Fruit fly (Drosophila melanogaster) whole organism, embryonic: ENCODE measurements around the gene CG11617.

Experiments
- Blimp-1 ChIP-seq: fragments of 200-800 bp; sonication (Bioruptor generic); optimal IDR thresholded peaks from 3 replicates; lab custom pipeline; 2018; ENCODE audit warnings: missing biosample characterization, missing genetic modification characterization, mild to moderate bottlenecking, moderate library complexity, missing genetic modification reagents
- CG10543 ChIP-seq: fragments of 200-800 bp; sonication (Bioruptor generic); optimal IDR thresholded peaks from 3 replicates; lab custom pipeline; 2017; ENCODE audit warnings: missing biosample characterization, mild to moderate bottlenecking, missing genetic modification characterization, moderate library complexity
- CG11085 ChIP-seq: fragments of 200-800 bp; sonication (Bioruptor generic); IDR thresholded peaks from 2 replicates; pipeline ENCODE4 v1.3.6; 2022; ENCODE audit warnings: missing biosample characterization, missing genetic modification characterization
- CG11504 ChIP-seq: fragments of 200-800 bp; sonication (Bioruptor generic); optimal IDR thresholded peaks from 3 replicates; lab custom pipeline; 2019; ENCODE audit warnings: missing biosample characterization, mild to moderate bottlenecking, missing genetic modification characterization, moderate library complexity
- CG11560 ChIP-seq: fragments of 200-800 bp; sonication (Bioruptor generic); IDR thresholded peaks from 3 replicates; pipeline ENCODE4 v1.3.6; 2022; ENCODE audit warnings: missing biosample characterization, missing genetic modification characterization
- CG11695 ChIP-seq: fragments of 200-800 bp; sonication (Bioruptor generic); IDR thresholded peaks from 3 replicates; pipeline ENCODE4 v1.3.6; 2022; ENCODE audit warnings: missing biosample characterization, missing genetic modification characterization
- CG12659 ChIP-seq: fragments of 200-800 bp; sonication (Bioruptor generic); optimal IDR thresholded peaks from 3 replicates; lab custom pipeline; 2017; ENCODE audit warnings: mild to moderate bottlenecking, missing biosample characterization, missing genetic modification reagents, missing genetic modification characterization
- CG13123 ChIP-seq: fragments of 200-800 bp; sonication (Bioruptor generic); optimal IDR thresholded peaks from 2 replicates; lab custom pipeline; 2016; ENCODE audit warnings: missing biosample characterization, missing genetic modification characterization
- CG14014 ChIP-seq: fragments of 200-800 bp; sonication (Bioruptor generic); IDR thresholded peaks from 2 replicates; pipeline ENCODE4 v1.3.6; 2022; ENCODE audit warnings: missing biosample characterization, missing genetic modification characterization
- CG15601 ChIP-seq: fragments of 200-800 bp; sonication (Bioruptor generic); optimal IDR thresholded peaks from 3 replicates; lab custom pipeline; 2019; ENCODE audit warnings: missing biosample characterization, mild to moderate bottlenecking, missing genetic modification characterization, moderate library complexity
- CG1603 ChIP-seq: fragments of 200-800 bp; sonication (Bioruptor generic); optimal IDR thresholded peaks from 2 replicates; lab custom pipeline; 2019; ENCODE audit warnings: missing biosample characterization, mild to moderate bottlenecking, missing genetic modification characterization, moderate library complexity
- CG16863 ChIP-seq: fragments of 200-800 bp; sonication (Bioruptor generic); optimal IDR thresholded peaks from 3 replicates; lab custom pipeline; 2016; ENCODE audit warnings: missing biosample characterization, missing genetic modification characterization
- CG18011 ChIP-seq: fragments of 200-800 bp; sonication (Bioruptor generic); optimal IDR thresholded peaks from 2 replicates; lab custom pipeline; 2017; ENCODE audit warnings: missing biosample characterization, missing genetic modification characterization, mild to moderate bottlenecking, moderate library complexity, missing genotype
- CG2678 ChIP-seq: fragments of 200-800 bp; sonication (Bioruptor generic); optimal IDR thresholded peaks from 3 replicates; lab custom pipeline; 2019; ENCODE audit warnings: missing biosample characterization, mild to moderate bottlenecking, missing genetic modification characterization, moderate library complexity
- CG31224 ChIP-seq: fragments of 200-800 bp; sonication (Bioruptor generic); IDR thresholded peaks from 2 replicates; pipeline ENCODE4 v1.3.6; 2022; ENCODE audit warnings: missing biosample characterization, missing genetic modification characterization
- CG31441 ChIP-seq: fragments of 200-800 bp; sonication (Bioruptor generic); IDR thresholded peaks from 2 replicates; pipeline ENCODE4 v1.3.6; 2022; ENCODE audit warnings: missing biosample characterization, missing genetic modification characterization
- CG3281 ChIP-seq: fragments of 200-800 bp; sonication (Bioruptor generic); optimal IDR thresholded peaks from 3 replicates; lab custom pipeline; 2017; ENCODE audit warnings: missing biosample characterization, mild to moderate bottlenecking, missing genetic modification characterization
- CG3407 ChIP-seq: fragments of 200-800 bp; sonication (Bioruptor generic); optimal IDR thresholded peaks from 2 replicates; lab custom pipeline; 2018; ENCODE audit warnings: missing biosample characterization, mild to moderate bottlenecking, missing genetic modification characterization
- CG3847 ChIP-seq: fragments of 200-800 bp; sonication (Bioruptor generic); IDR thresholded peaks from 2 replicates; pipeline ENCODE4 v1.3.6; 2022; ENCODE audit warnings: missing biosample characterization, missing genetic modification characterization
- CG7987 ChIP-seq: fragments of 200-800 bp; sonication (Bioruptor generic); optimal IDR thresholded peaks from 2 replicates; lab custom pipeline; 2018; ENCODE audit warnings: missing biosample characterization, mild to moderate bottlenecking, missing genetic modification characterization, moderate library complexity
- CG8290 ChIP-seq, 3 experiments: fragments of 200-800 bp; sonication (Bioruptor generic); optimal IDR thresholded peaks; 2 replicates each; lab custom pipeline; 2016 to 2019; ENCODE audit warnings: missing biosample characterization in 3 of 3, missing genetic modification characterization in 3 of 3, mild to moderate bottlenecking in 2 of 3, moderate library complexity in 1 of 3
- CrebB ChIP-seq: fragments of 200-800 bp; sonication (Bioruptor generic); optimal IDR thresholded peaks from 3 replicates; lab custom pipeline; 2018; ENCODE audit warnings: missing biosample characterization, mild to moderate bottlenecking, missing genetic modification characterization
- D19A ChIP-seq: fragments of 200-800 bp; optimal IDR thresholded peaks from 3 replicates; lab custom pipeline; 2019; ENCODE audit warnings: missing biosample characterization, mild to moderate bottlenecking, missing genetic modification characterization, moderate library complexity
- Deaf1 ChIP-seq: fragments of 200-800 bp; optimal IDR thresholded peaks from 3 replicates; lab custom pipeline; 2019; ENCODE audit warnings: missing biosample characterization, mild to moderate bottlenecking, missing genetic modification characterization, moderate library complexity
- Dek ChIP-seq: fragments of 200-800 bp; sonication (Bioruptor generic); optimal IDR thresholded peaks from 3 replicates; lab custom pipeline; 2019; ENCODE audit warnings: missing biosample characterization, mild to moderate bottlenecking, missing genetic modification characterization, moderate library complexity
- Dll ChIP-seq: fragments of 200-800 bp; sonication (Bioruptor generic); IDR thresholded peaks from 4 replicates; pipeline ENCODE4 v1.3.6; 2022; ENCODE audit warnings: missing biosample characterization, missing genetic modification characterization; ENCODE audit not compliant: partially characterized antibody
- Dp ChIP-seq: fragments of 200-800 bp; sonication (Bioruptor generic); optimal IDR thresholded peaks from 2 replicates; lab custom pipeline; 2018; ENCODE audit warnings: missing biosample characterization, mild to moderate bottlenecking, missing genetic modification characterization, moderate library complexity
- ERR ChIP-seq: fragments of 200-800 bp; sonication (Bioruptor generic); optimal IDR thresholded peaks from 2 replicates; lab custom pipeline; 2016; ENCODE audit warnings: missing biosample characterization, missing genetic modification characterization
- HLH3B ChIP-seq: fragments of 200-800 bp; sonication (Bioruptor generic); IDR thresholded peaks from 2 replicates; pipeline ENCODE4 v1.3.6; 2022; ENCODE audit warnings: missing biosample characterization, missing genetic modification characterization
- Hr78 ChIP-seq, 2 experiments: fragments of 200-800 bp in 1 of 2; fragments of >200 bp in 1 of 2; sonication (Bioruptor generic) in 1 of 2; optimal IDR thresholded peaks; 2 replicates each; lab custom pipeline; 2017 to 2019; ENCODE audit warnings: missing biosample characterization in 2 of 2, missing genetic modification characterization in 2 of 2, mild to moderate bottlenecking in 1 of 2, moderate library complexity in 1 of 2
- Lhr ChIP-seq: fragments of 200-800 bp; sonication (Bioruptor generic); optimal IDR thresholded peaks from 3 replicates; lab custom pipeline; 2017; ENCODE audit warnings: mild to moderate bottlenecking, missing biosample characterization, missing genetic modification reagents, missing genetic modification characterization
- Meics ChIP-seq: fragments of 200-800 bp; sonication (Bioruptor generic); optimal IDR thresholded peaks from 2 replicates; lab custom pipeline; 2017; ENCODE audit warnings: missing biosample characterization, mild to moderate bottlenecking, missing genetic modification characterization
- NFAT ChIP-seq: fragments of 200-800 bp; sonication (Bioruptor generic); IDR thresholded peaks from 2 replicates; pipeline ENCODE4 v1.3.6; 2022; ENCODE audit warnings: missing biosample characterization, missing genetic modification characterization
- Side ChIP-seq: fragments of 200-800 bp; sonication (Bioruptor generic); optimal IDR thresholded peaks from 2 replicates; lab custom pipeline; 2016; ENCODE audit warnings: missing biosample characterization, missing genetic modification characterization
- Sin3A ChIP-seq: fragments of >200 bp; optimal IDR thresholded peaks from 2 replicates; lab custom pipeline; 2018
- al ChIP-seq: fragments of 200-800 bp; sonication (Bioruptor generic); IDR thresholded peaks from 2 replicates; pipeline ENCODE4 v1.3.6; 2022; ENCODE audit warnings: missing biosample characterization, missing genetic modification characterization
- bab2 ChIP-seq: fragments of 200-800 bp; sonication (Bioruptor generic); optimal IDR thresholded peaks from 2 replicates; lab custom pipeline; 2016; ENCODE audit warnings: missing biosample characterization, missing genetic modification characterization
- croc ChIP-seq: fragments of 200-800 bp; sonication (Bioruptor generic); conservative IDR thresholded peaks from 3 replicates; pipeline ENCODE4 v1.3.6; 2022; ENCODE audit warnings: missing biosample characterization, missing genetic modification characterization
- dmrt11E ChIP-seq: fragments of 200-800 bp; sonication (Bioruptor generic); optimal IDR thresholded peaks from 3 replicates; lab custom pipeline; 2018; ENCODE audit warnings: missing biosample characterization, mild to moderate bottlenecking, missing genetic modification characterization, moderate library complexity
- gro ChIP-seq: fragments of 200-800 bp; sonication (Bioruptor generic); optimal IDR thresholded peaks from 2 replicates; lab custom pipeline; 2016; ENCODE audit warnings: missing biosample characterization, missing genetic modification characterization
- h ChIP-seq: fragments of >200 bp; optimal IDR thresholded peaks from 2 replicates; lab custom pipeline; 2017
- ham ChIP-seq: fragments of 200-800 bp; sonication (Bioruptor generic); IDR thresholded peaks from 2 replicates; pipeline ENCODE4 v1.3.6; 2022; ENCODE audit warnings: missing biosample characterization, missing genetic modification characterization
- pfk ChIP-seq: fragments of 200-800 bp; sonication (Bioruptor generic); optimal IDR thresholded peaks from 2 replicates; lab custom pipeline; 2018; ENCODE audit warnings: missing biosample characterization, mild to moderate bottlenecking, missing genetic modification characterization, moderate library complexity
- pzg ChIP-seq: fragments of 200-800 bp; sonication (Bioruptor generic); optimal IDR thresholded peaks from 3 replicates; lab custom pipeline; 2018; ENCODE audit warnings: missing biosample characterization, mild to moderate bottlenecking, missing genetic modification characterization, moderate library complexity
- row ChIP-seq: fragments of 200-800 bp; sonication (Bioruptor generic); IDR thresholded peaks from 3 replicates; pipeline ENCODE4 v1.3.6; 2022; ENCODE audit warnings: missing biosample characterization, missing genetic modification characterization
- sens ChIP-seq: fragments of 200-800 bp; sonication (Bioruptor generic); peaks from one replicate; lab custom pipeline; 2016; ENCODE audit warnings: missing biosample characterization, missing genetic modification characterization
- sima ChIP-seq: fragments of 200-800 bp; sonication (Bioruptor generic); optimal IDR thresholded peaks from 2 replicates; lab custom pipeline; 2016; ENCODE audit warnings: missing biosample characterization, missing genetic modification characterization
- sug ChIP-seq: fragments of 200-800 bp; optimal IDR thresholded peaks from 2 replicates; lab custom pipeline; 2019; ENCODE audit warnings: missing biosample characterization, mild to moderate bottlenecking, missing genetic modification characterization, moderate library complexity
- tll ChIP-seq, 2 experiments: fragments of 200-800 bp in 1 of 2; fragments of >200 bp in 1 of 2; sonication (Bioruptor generic) in 1 of 2; optimal IDR thresholded peaks; 2 replicates each; lab custom pipeline; 2017 to 2019; ENCODE audit warnings: missing biosample characterization in 2 of 2, missing genetic modification characterization in 2 of 2, mild to moderate bottlenecking in 1 of 2, moderate library complexity in 1 of 2
- usp ChIP-seq: fragments of >200 bp; optimal IDR thresholded peaks from 2 replicates; lab custom pipeline; 2017; ENCODE audit warnings: missing biosample characterization, missing genetic modification characterization

The CG11617 gene

DNA sequence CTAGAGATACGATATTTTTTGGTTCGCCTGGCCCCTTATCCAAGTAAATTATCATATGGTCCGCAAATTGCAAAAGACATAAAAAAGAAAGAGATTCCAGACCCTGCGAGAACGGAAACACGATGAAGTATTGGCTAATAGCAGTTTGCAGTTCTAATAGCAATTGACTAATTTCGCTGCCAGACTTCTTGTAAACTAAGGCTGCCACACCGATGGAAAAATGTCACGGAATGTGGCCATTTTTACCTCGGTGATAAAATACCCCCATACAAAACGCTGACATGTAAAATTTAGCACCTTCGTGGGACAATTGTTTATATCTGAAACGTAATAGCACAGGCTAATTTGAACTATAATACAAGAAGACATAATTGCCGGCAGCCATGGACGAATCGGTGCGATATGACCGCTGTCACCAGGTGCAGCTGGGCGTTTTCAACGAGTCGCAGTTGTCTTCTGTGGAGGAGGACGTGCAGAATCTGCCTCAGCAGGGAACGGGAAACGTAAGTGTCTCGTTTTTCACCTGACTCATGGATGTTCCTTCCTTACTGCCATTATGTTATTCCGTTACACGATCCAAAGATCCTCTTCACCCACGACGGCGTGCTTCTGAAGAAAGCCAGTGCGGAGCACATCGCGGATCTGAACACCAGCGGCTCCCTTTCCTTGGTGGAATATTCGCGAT, at the start of gene CG11617, which contains the start of gene Tbc1d15-17 (continued):
- TF ChIP-seq dmrt11E (tag; lab: Kevin White, UChicago): no peak
- no peak for TF ChIP-seq pfk (GFP tag; lab: Kevin White, UChicago)
- TF ChIP-seq CG8290 (GFP tag; optimal IDR thresholded peaks at IDR 0.05; lab: Kevin White, UChicago): no peak
- no peak for TF ChIP-seq CG8290 (tag; optimal IDR thresholded peaks at IDR 0.05; lab: Kevin White, UChicago)
- TF ChIP-seq Dek (tag; lab: Kevin White, UChicago): peak; percentile 15
- peak in 1 of 2 experiments; percentile 31 for TF ChIP-seq tll (GFP tag; optimal IDR thresholded peaks at IDR 0.05; lab: Kevin White, UChicago)
- TF ChIP-seq Hr78 (GFP tag; optimal IDR thresholded peaks at IDR 0.05; lab: Kevin White, UChicago): no peak
- TF ChIP-seq NFAT (GFP tag; lab: Robert Waterston, UW): peak; percentile 16; the same call in 1 of the 2 replicates
- TF ChIP-seq Deaf1 (tag; lab: Kevin White, UChicago): no peak
- TF ChIP-seq h (lab: Kevin White, UChicago): no peak
- TF ChIP-seq CG3281 (GFP tag; lab: Kevin White, UChicago): no peak
- TF ChIP-seq Blimp-1 (GFP tag; lab: Kevin White, UChicago): no peak
- TF ChIP-seq CG14014 (GFP tag; lab: Robert Waterston, UW): 0 out of 2 replicates have a peak, but pooled peaks have one; percentile 2
- TF ChIP-seq CrebB (tag; lab: Kevin White, UChicago): peak; percentile 4
- TF ChIP-seq bab2 (GFP tag; lab: Kevin White, UChicago): no peak
- peak; percentile 11 for TF ChIP-seq sens (GFP tag; lab: Kevin White, UChicago)
- TF ChIP-seq ERR (GFP tag; lab: Kevin White, UChicago): no peak
- TF ChIP-seq CG10543 (GFP tag; lab: Kevin White, UChicago): no peak
- no peak for TF ChIP-seq CG2678 (tag; lab: Kevin White, UChicago)
- no peak for TF ChIP-seq CG3407
- TF ChIP-seq al (GFP tag; lab: Robert Waterston, UW): no peak
- no peak for TF ChIP-seq CG18011 (GFP tag; lab: Kevin White, UChicago)
- no peak for TF ChIP-seq CG31224
- no peak for TF ChIP-seq CG11085
- no peak for TF ChIP-seq sug (tag; lab: Kevin White, UChicago)
- no peak for TF ChIP-seq CG16863
- no peak for TF ChIP-seq Meics (GFP tag; lab: Kevin White, UChicago)
- TF ChIP-seq CG31441: no peak
- TF ChIP-seq croc (GFP tag; lab: Robert Waterston, UW): no peak
- no peak for TF ChIP-seq sima (GFP tag; lab: Kevin White, UChicago)
- no peak for TF ChIP-seq HLH3B

DNA sequence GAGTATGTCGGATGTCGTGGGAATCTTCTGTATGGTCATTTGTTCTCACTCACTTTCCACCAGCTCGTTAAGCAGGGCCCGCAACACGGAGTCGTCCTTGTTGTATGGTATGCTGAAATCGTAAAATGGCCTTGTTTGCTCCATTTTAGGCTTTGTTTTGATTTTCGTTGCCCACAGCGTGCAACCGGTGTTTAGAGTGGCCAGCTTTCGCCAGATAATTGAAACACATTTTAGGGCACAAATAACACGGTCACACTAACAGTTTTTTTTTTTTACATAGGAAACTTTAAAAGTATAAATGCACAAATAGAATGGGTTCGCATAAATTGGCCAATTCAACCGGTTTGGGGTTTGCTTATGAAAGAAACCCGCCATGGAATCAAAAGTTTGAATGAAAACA, 45.1 kb upstream of the CG11617 start, which contains the start of gene Rpp30:
Rpp30 (minus strand) TSS at position 200 of the 400 bp plus-strand sequence.
- TF ChIP-seq pzg (GFP tag; lab: Kevin White, UChicago) (peak; percentile 58), gro (GFP tag; lab: Kevin White, UChicago) (peak; percentile 43), CG11695 (GFP tag; lab: Robert Waterston, UW) (no peak), usp (no peak), CG3847 (GFP tag; lab: Robert Waterston, UW) (peak; percentile 65), CG15601 (tag; lab: Kevin White, UChicago) (peak; percentile 53), Dll (GFP tag; lab: Robert Waterston, UW) (peak; percentile 49; the same call in 2 of the 4 replicates), CG11560 (no peak), Dp (peak; percentile 59), Side (GFP tag; lab: Kevin White, UChicago) (no peak), CG1603 (tag; lab: Kevin White, UChicago) (peak; percentile 1), CG7987 (no peak), Dek (tag; lab: Kevin White, UChicago) (peak; percentile 22), ham (GFP tag; lab: Robert Waterston, UW) (no peak), D19A (no peak), CG12659 (GFP tag; lab: Kevin White, UChicago) (peak; percentile 56), row (GFP tag; lab: Robert Waterston, UW) (peak; percentile 20; the same call in 1 of the 3 replicates), CG13123 (no peak), Sin3A (lab: Kevin White, UChicago) (peak; percentile 43), CG11504 (tag; lab: Kevin White, UChicago) (peak; percentile 22), Lhr (GFP tag; lab: Kevin White, UChicago) (peak; percentile 61)
